Fruit fly (Drosophila melanogaster) whole organism, adult: Measurements from ENCODE around the gene CG14143.

Experiments
- CG11617 ChIP-seq: fragments of 200-800 bp; sonication (Bioruptor generic); optimal IDR thresholded peaks from 2 replicates; lab custom pipeline; 2017; ENCODE audit warnings: mild to moderate bottlenecking, missing biosample characterization, missing genetic modification reagents, missing genetic modification characterization
- CG12768 ChIP-seq: fragments of 200-800 bp; sonication (Bioruptor generic); optimal IDR thresholded peaks from 2 replicates; lab custom pipeline; 2017; ENCODE audit warnings: missing biosample characterization, missing genetic modification characterization, mild to moderate bottlenecking, moderate library complexity, missing genetic modification reagents
- CG14711 ChIP-seq: fragments of 200-800 bp; sonication (Bioruptor generic); optimal IDR thresholded peaks from 2 replicates; lab custom pipeline; 2018; ENCODE audit warnings: missing biosample characterization, mild to moderate bottlenecking, missing genetic modification characterization, moderate library complexity
- CG1620 ChIP-seq: fragments of 200-800 bp; sonication (Bioruptor generic); optimal IDR thresholded peaks from 2 replicates; lab custom pipeline; 2016; ENCODE audit warnings: missing biosample characterization, missing genetic modification characterization
- CG33017 ChIP-seq: fragments of 200-800 bp; sonication (Bioruptor generic); optimal IDR thresholded peaks from 2 replicates; lab custom pipeline; 2018; ENCODE audit warnings: missing biosample characterization, mild to moderate bottlenecking, missing genetic modification characterization, moderate library complexity
- CG5204 ChIP-seq: fragments of 200-800 bp; sonication (Bioruptor generic); optimal IDR thresholded peaks from 2 replicates; lab custom pipeline; 2016; ENCODE audit warnings: missing biosample characterization, missing genetic modification characterization
- CG7045 ChIP-seq: fragments of 200-800 bp; sonication (Bioruptor generic); optimal IDR thresholded peaks from 2 replicates; lab custom pipeline; 2017; ENCODE audit warnings: missing biosample characterization, mild to moderate bottlenecking, missing genetic modification characterization
- CG7101 ChIP-seq: fragments of 200-800 bp; sonication (Bioruptor generic); optimal IDR thresholded peaks from 2 replicates; lab custom pipeline; 2018; ENCODE audit warnings: missing biosample characterization, mild to moderate bottlenecking, missing genetic modification characterization, moderate library complexity
- Clk ChIP-seq: fragments of 200-800 bp; sonication (Bioruptor generic); optimal IDR thresholded peaks from 2 replicates; lab custom pipeline; 2017; ENCODE audit warnings: missing biosample characterization, missing genetic modification characterization
- Crg-1 ChIP-seq: fragments of 200-800 bp; sonication (Bioruptor generic); optimal IDR thresholded peaks from 2 replicates; lab custom pipeline; 2016; ENCODE audit warnings: missing biosample characterization, missing genetic modification characterization
- Hr96 ChIP-seq: fragments of 200-800 bp; sonication (Bioruptor generic); optimal IDR thresholded peaks from 2 replicates; lab custom pipeline; 2016; ENCODE audit warnings: missing biosample characterization, missing genetic modification characterization
- Mnt ChIP-seq: fragments of 200-800 bp; sonication (Bioruptor generic); optimal IDR thresholded peaks from 2 replicates; lab custom pipeline; 2016; ENCODE audit warnings: missing biosample characterization, mild to moderate bottlenecking, missing genetic modification characterization
- bab1 ChIP-seq: fragments of 200-800 bp; sonication (Bioruptor generic); optimal IDR thresholded peaks from 3 replicates; lab custom pipeline; 2019; ENCODE audit warnings: missing biosample characterization, mild to moderate bottlenecking, missing genetic modification characterization, moderate library complexity
- cic ChIP-seq: fragments of 200-800 bp; sonication (Bioruptor generic); optimal IDR thresholded peaks from 2 replicates; lab custom pipeline; 2017; ENCODE audit warnings: missing biosample characterization, mild to moderate bottlenecking, missing genetic modification characterization, moderate library complexity
- cnc ChIP-seq, 2 experiments: fragments of >200 bp; optimal IDR thresholded peaks; 2 replicates each; lab custom pipeline; 2017
- kay ChIP-seq: fragments of 200-800 bp; sonication (Bioruptor generic); peaks from one replicate; lab custom pipeline; 2016; ENCODE audit warnings: missing biosample characterization, missing genetic modification characterization, borderline replicate concordance
- ovo ChIP-seq: fragments of 200-800 bp; sonication (Bioruptor generic); optimal IDR thresholded peaks from 2 replicates; lab custom pipeline; 2016; ENCODE audit warnings: missing biosample characterization, missing genetic modification characterization
- pad ChIP-seq: fragments of 200-800 bp; sonication (Bioruptor generic); optimal IDR thresholded peaks from 3 replicates; lab custom pipeline; 2017; ENCODE audit warnings: missing biosample characterization, missing genetic modification characterization, mild to moderate bottlenecking, moderate library complexity, missing genetic modification reagents
- tj ChIP-seq: fragments of 200-800 bp; sonication (Bioruptor generic); optimal IDR thresholded peaks from 3 replicates; lab custom pipeline; 2017; ENCODE audit warnings: missing biosample characterization, mild to moderate bottlenecking, missing genetic modification characterization, moderate library complexity
- toe ChIP-seq: fragments of 200-800 bp; sonication (Bioruptor generic); optimal IDR thresholded peaks from 2 replicates; lab custom pipeline; 2016; ENCODE audit warnings: missing biosample characterization, missing genetic modification characterization

CG14143 gene

dm6 chr3L:11103773-11104172 lies 31.0 kb upstream of the CG14143 start, which contains the start of gene CG32071:
CG32071 (minus strand) TSS chr3L:11103873.
- no peak for TF ChIP-seq Hr96 (GFP tag; lab: Kevin White, UChicago)
- no peak for TF ChIP-seq CG7101 (tag; lab: Kevin White, UChicago)
- TF ChIP-seq Clk (GFP tag; lab: Kevin White, UChicago), result no peak
- no peak for TF ChIP-seq toe
- TF ChIP-seq CG12768 (GFP tag; lab: Kevin White, UChicago), result no peak

- TF ChIP-seq bab1 (GFP tag; lab: Kevin White, UChicago) (no peak), tj (GFP tag; lab: Kevin White, UChicago) (no peak), toe (no peak), Hr96 (GFP tag; lab: Kevin White, UChicago) (no peak), ovo (no peak), CG14711 (tag; lab: Kevin White, UChicago) (no peak), Crg-1 (no peak), cic (GFP tag; lab: Kevin White, UChicago) (no peak), kay (GFP tag; lab: Kevin White, UChicago) (no peak)
These were observed 27.4 kb upstream of the CG14143 start, which contains the start of gene CG32073 for dm6 chr3L:11107432-11107831. CG32073 (minus strand) TSS chr3L:11107582.

dm6 chr3L:11107935-11108334 lies 26.9 kb upstream of the CG14143 start, which contains the start of gene CG12522:
CG12522 (plus strand) TSS chr3L:11108235.
- TF ChIP-seq Mnt (GFP tag; lab: Kevin White, UChicago), result no peak
- TF ChIP-seq ovo, result no peak
- TF ChIP-seq Clk (GFP tag; lab: Kevin White, UChicago), result no peak

dm6 chr3L:11109454-11109853 lies 25.3 kb upstream of the CG14143 start, which contains the start of the genes CG34012 and emei:
CG34012 (minus strand) TSS chr3L:11109505.
emei (plus strand) TSS chr3L:11109690.
- no peak for TF ChIP-seq CG5204
- no peak for TF ChIP-seq cnc (optimal IDR thresholded peaks at IDR 0.05; lab: Kevin White, UChicago)
- TF ChIP-seq bab1 (GFP tag; lab: Kevin White, UChicago), result no peak
- no peak for TF ChIP-seq Hr96 (GFP tag; lab: Kevin White, UChicago)
- no peak for TF ChIP-seq CG33017
- no peak for TF ChIP-seq tj (GFP tag; lab: Kevin White, UChicago)
- TF ChIP-seq kay (GFP tag; lab: Kevin White, UChicago), result no peak
- no peak for TF ChIP-seq CG11617 (GFP tag; lab: Kevin White, UChicago)

- TF ChIP-seq bab1 (GFP tag; lab: Kevin White, UChicago) (no peak), CG12768 (GFP tag; lab: Kevin White, UChicago) (no peak), CG14711 (tag; lab: Kevin White, UChicago) (no peak), CG7101 (tag; lab: Kevin White, UChicago) (no peak), pad (no peak), ovo (no peak), kay (GFP tag; lab: Kevin White, UChicago) (no peak), Hr96 (GFP tag; lab: Kevin White, UChicago) (no peak), cnc (optimal IDR thresholded peaks at IDR 0.05; lab: Kevin White, UChicago) (no peak), CG5204 (no peak), CG11617 (GFP tag; lab: Kevin White, UChicago) (no peak), tj (GFP tag; lab: Kevin White, UChicago) (no peak), Crg-1 (no peak), CG7045 (GFP tag; lab: Kevin White, UChicago) (no peak), cic (GFP tag; lab: Kevin White, UChicago) (no peak), Mnt (GFP tag; lab: Kevin White, UChicago) (no peak), toe (no peak), CG33017 (no peak)
These were observed 22.4 kb upstream of the CG14143 start for dm6 chr3L:11112427-11112826.

dm6 chr3L:11113198-11114197 lies 21.3 kb upstream of the CG14143 start, which contains the start of gene Sod1:
Sod1 (minus strand) TSS chr3L:11113740.
- TF ChIP-seq cic (GFP tag; lab: Kevin White, UChicago) (peak; percentile 28), Mnt (GFP tag; lab: Kevin White, UChicago) (peak; percentile 32), toe (no peak), kay (GFP tag; lab: Kevin White, UChicago) (peak; percentile 38), Crg-1 (no peak), CG33017 (no peak), CG1620 (GFP tag; lab: Kevin White, UChicago) (peak; percentile 35), Hr96 (GFP tag; lab: Kevin White, UChicago) (no peak), tj (GFP tag; lab: Kevin White, UChicago) (peak; percentile 37), bab1 (GFP tag; lab: Kevin White, UChicago) (peak; percentile 48), CG5204 (no peak), ovo (peak; percentile 62), cnc (optimal IDR thresholded peaks at IDR 0.05; lab: Kevin White, UChicago) (peak in 1 of 2 experiments; percentile 89), CG12768 (GFP tag; lab: Kevin White, UChicago) (peak; percentile 92), CG7101 (tag; lab: Kevin White, UChicago) (peak; percentile 47), CG11617 (GFP tag; lab: Kevin White, UChicago) (peak; percentile 58), CG7045 (GFP tag; lab: Kevin White, UChicago) (no peak), Clk (GFP tag; lab: Kevin White, UChicago) (no peak)
